Worm (Caenorhabditis elegans) whole organism, midembryonic: Measurements from ENCODE around the gene C14A4.9.

Experiments used
- T22C8.4 ChIP-seq: fragments of 200-800 bp; sonication (Bioruptor generic); IDR thresholded peaks from 2 replicates; pipeline ENCODE4 v1.3.6; 2022; ENCODE audit warnings: missing genetic modification characterization, missing compliant biosample characterization
- flt-1 ChIP-seq: fragments of 200-800 bp; sonication (Bioruptor generic); IDR thresholded peaks from 2 replicates; pipeline ENCODE4 v1.3.6; 2022; ENCODE audit warnings: missing genetic modification characterization, missing compliant biosample characterization
- klf-2 ChIP-seq: fragments of 200-800 bp; sonication (Bioruptor generic); conservative IDR thresholded peaks from 2 replicates; pipeline ENCODE4 v1.3.6; 2022; ENCODE audit warnings: missing genetic modification reagents, missing genetic modification characterization, missing compliant biosample characterization
- ref-1 ChIP-seq: fragments of 200-800 bp; sonication (Bioruptor generic); conservative IDR thresholded peaks from 2 replicates; pipeline ENCODE4 v1.3.6; 2022; ENCODE audit warnings: missing genetic modification reagents, missing genetic modification characterization, missing compliant biosample characterization
- tab-1 ChIP-seq: fragments of 200-800 bp; sonication (Bioruptor generic); IDR thresholded peaks from 2 replicates; pipeline ENCODE4 v1.3.6; 2022; ENCODE audit warnings: missing genetic modification characterization, missing compliant biosample characterization

- TF ChIP-seq ref-1 (GFP tag; lab: Robert Waterston, UW), result no peak
- peak; percentile 94 for TF ChIP-seq flt-1
- TF ChIP-seq T22C8.4 (GFP tag; lab: Robert Waterston, UW), result peak; percentile 76
- peak; percentile 80 for TF ChIP-seq tab-1 (GFP tag; lab: Robert Waterston, UW)
- peak; percentile 76 for TF ChIP-seq klf-2 (GFP tag; lab: Robert Waterston, UW)
Observed at ce11 chrII:10563368-10563767, 35.8 kb upstream of the C14A4.9 start, which contains the start of gene cdc-48.1.
